Worm (Caenorhabditis elegans): ENCODE results near the gene best-17.

- TF ChIP-seq mab-5 (tag; optimal IDR thresholded peaks at IDR 0.05) (no peak), blmp-1 (tag; optimal IDR thresholded peaks at IDR 0.05) (no peak), nhr-28 (tag; optimal IDR thresholded peaks at IDR 0.05) (no peak), elt-3 (tag; optimal IDR thresholded peaks at IDR 0.05) (no peak), pha-4 (tag; optimal IDR thresholded peaks at IDR 0.05) (no peak), sptf-1 (tag; optimal IDR thresholded peaks at IDR 0.05) (no peak), M03D4.4 (tag; optimal IDR thresholded peaks at IDR 0.05) (no peak), ceh-43 (GFP tag; optimal IDR thresholded peaks at IDR 0.05) (no peak), ztf-11 (tag; optimal IDR thresholded peaks at IDR 0.05) (no peak), lin-13 (tag; optimal IDR thresholded peaks at IDR 0.05) (no peak), ces-1 (GFP tag; optimal IDR thresholded peaks at IDR 0.05) (no peak), ceh-83 (GFP tag; optimal IDR thresholded peaks at IDR 0.05) (no peak)
These were observed 40.5 kb upstream of the best-17 start for ce11 chrIII:649935-650334.
